Fruit fly (Drosophila melanogaster): ENCODE data around the gene CG7518.

Gene CG7518

dm6 chr3R:12974447-12974846, 23.4 kb upstream of the CG7518 start (continued):
- no peak for TF ChIP-seq sage (GFP tag; optimal IDR thresholded peaks at IDR 0.05)

DNA sequence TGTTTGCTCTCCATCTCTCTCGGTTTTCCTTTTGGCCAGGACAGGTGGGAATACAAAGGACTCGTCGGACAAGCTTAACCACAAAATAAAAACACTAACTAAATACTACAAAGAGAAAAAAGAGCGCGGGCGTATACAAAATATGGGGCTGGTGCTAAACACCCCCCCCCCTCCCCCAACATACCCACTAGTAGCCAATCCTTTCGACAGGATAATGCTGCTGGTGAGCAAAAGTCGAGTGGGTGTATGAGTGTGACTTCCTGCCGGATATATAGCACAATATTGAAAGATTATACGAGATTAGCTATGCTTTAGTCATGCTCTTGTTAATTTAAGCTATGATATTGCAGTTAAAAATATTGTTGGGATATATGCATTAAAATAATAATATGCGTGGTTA, 22.7 kb upstream of the CG7518 start:
- TF ChIP-seq Dfd (GFP tag; optimal IDR thresholded peaks at IDR 0.05) (peak; percentile 95), Hr78 (GFP tag; optimal IDR thresholded peaks at IDR 0.05) (no peak)

dm6 chr3R:12977371-12978050, 20.4 kb upstream of the CG7518 start, which contains the start of the genes CG7381 and CG7091:
Gene CG7381, minus strand, starts transcription at chr3R:12977471.
Gene CG7091, plus strand, starts transcription at chr3R:12978000.
- TF ChIP-seq sage (GFP tag; optimal IDR thresholded peaks at IDR 0.05) = no peak
- no peak for TF ChIP-seq Rel (GFP tag; optimal IDR thresholded peaks at IDR 0.05)
- TF ChIP-seq Rel (tag; optimal IDR thresholded peaks at IDR 0.05) = no peak

DNA sequence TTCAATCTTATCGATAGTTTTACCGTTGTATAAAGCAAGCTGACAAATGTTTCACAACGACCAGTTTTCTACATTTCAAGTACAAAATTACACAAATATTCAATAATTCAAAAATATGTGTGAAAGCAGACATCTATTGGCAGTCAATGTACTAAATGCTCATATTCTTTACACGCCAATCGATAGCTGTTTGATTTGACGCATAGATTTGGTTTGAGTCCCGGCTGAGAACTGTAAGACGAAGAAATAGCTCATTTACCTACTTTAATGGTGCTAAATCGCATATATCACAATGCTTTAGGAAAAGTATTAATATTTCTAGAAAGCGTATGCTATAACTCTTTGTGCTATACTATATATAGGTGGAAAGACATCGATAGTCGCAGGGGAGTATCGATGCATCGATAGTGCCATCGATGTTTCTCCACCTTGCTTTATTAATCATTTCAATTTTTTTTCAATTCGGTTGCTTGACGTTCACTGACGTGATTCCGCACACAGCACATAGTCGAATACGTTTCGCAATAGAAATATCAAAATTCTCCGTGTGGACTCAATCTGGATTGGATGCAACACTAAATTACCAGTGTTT, 17.2 kb upstream of the CG7518 start, which contains the start of gene Paip2:
Gene Paip2 (plus strand): TSS at position 165 of the 592 bp plus-strand sequence.
- peak; percentile 51 for TF ChIP-seq brk (GFP tag; optimal IDR thresholded peaks at IDR 0.05)
- peak; percentile 19 for TF ChIP-seq Jra (GFP tag; optimal IDR thresholded peaks at IDR 0.05)
- TF ChIP-seq Rel (GFP tag; optimal IDR thresholded peaks at IDR 0.05) = no peak
- TF ChIP-seq Rel (tag; optimal IDR thresholded peaks at IDR 0.05) = peak; percentile 46
- TF ChIP-seq Dfd (GFP tag; optimal IDR thresholded peaks at IDR 0.05) = no peak
- TF ChIP-seq jim (GFP tag; optimal IDR thresholded peaks at IDR 0.05) = no peak
- no peak for TF ChIP-seq Hr83 (GFP tag; optimal IDR thresholded peaks at IDR 0.05; ENCODE audit: poor library complexity, severe bottlenecking)
- no peak for TF ChIP-seq Vsx2 (GFP tag; optimal IDR thresholded peaks at IDR 0.05; ENCODE audit: partially characterized antibody)
- TF ChIP-seq Hnf4 (GFP tag; optimal IDR thresholded peaks at IDR 0.05) = peak; percentile 32
- peak; percentile 24 for TF ChIP-seq tai (GFP tag; optimal IDR thresholded peaks at IDR 0.05)
- no peak for TF ChIP-seq dsf (GFP tag; optimal IDR thresholded peaks at IDR 0.05; ENCODE audit: borderline replicate concordance)
- TF ChIP-seq Abd-B (GFP tag; optimal IDR thresholded peaks at IDR 0.05) = no peak
- TF ChIP-seq h (GFP tag; optimal IDR thresholded peaks at IDR 0.05) = peak; percentile 26
- peak; percentile 20 for TF ChIP-seq psq (GFP tag; optimal IDR thresholded peaks at IDR 0.05)
- TF ChIP-seq Sp1 (GFP tag; optimal IDR thresholded peaks at IDR 0.05) = peak; percentile 0
- TF ChIP-seq Myc (optimal IDR thresholded peaks at IDR 0.05) = peak; percentile 26
- TF ChIP-seq rgr (GFP tag; optimal IDR thresholded peaks at IDR 0.05) = peak; percentile 14

DNA sequence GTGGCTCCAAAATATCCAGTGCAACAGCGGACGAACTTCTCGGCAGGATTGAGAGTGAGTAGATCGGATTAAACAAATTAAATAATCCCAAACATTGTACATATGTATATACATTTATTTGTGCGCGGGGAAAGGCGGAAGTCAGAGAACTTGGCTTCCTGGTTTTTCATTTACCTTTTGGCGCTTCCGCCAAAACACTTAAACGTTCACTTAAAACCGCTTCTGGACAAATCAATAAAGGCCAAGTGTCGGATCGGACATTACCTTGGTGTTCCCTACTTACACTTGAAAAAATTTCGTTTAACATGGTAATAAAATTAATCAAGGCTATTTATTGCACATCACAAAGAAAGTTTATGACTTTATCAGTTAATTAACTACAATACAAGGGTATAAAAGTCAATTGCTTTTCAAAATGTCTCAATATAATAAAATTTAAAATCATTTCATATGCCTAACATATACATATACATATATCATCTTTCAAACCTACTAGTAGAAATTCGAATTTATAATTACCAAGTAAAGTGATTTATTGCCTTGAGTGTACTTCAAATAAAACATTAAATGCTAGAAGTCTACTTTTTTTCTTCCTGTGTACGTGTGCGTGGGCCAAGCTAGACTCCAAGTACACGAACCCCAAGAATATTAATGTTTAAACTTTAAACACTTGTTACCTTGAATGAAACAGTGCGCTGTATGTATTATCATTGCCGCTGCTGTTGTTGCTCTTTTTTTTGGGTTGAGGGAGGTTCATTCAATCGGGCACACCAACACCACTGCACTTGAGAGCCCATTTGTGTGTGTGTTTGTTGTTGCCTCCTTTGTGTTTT, 16.3 kb upstream of the CG7518 start:
- TF ChIP-seq ey (GFP tag; optimal IDR thresholded peaks at IDR 0.05) (peak; percentile 22), Hr78 (GFP tag; optimal IDR thresholded peaks at IDR 0.05) (no peak), dl (GFP tag; optimal IDR thresholded peaks at IDR 0.05; ENCODE audit: insufficient read depth in 1 of 2, partially characterized antibody in 2 of 2) (no peak), Myc (optimal IDR thresholded peaks at IDR 0.05) (no peak), Vsx2 (GFP tag; optimal IDR thresholded peaks at IDR 0.05; ENCODE audit: partially characterized antibody) (no peak), Jra (GFP tag; optimal IDR thresholded peaks at IDR 0.05) (no peak), GATAd (GFP tag; optimal IDR thresholded peaks at IDR 0.05) (no peak), jim (GFP tag; optimal IDR thresholded peaks at IDR 0.05) (peak; percentile 64), psq (GFP tag; optimal IDR thresholded peaks at IDR 0.05) (peak; percentile 18), CrebA (GFP tag; optimal IDR thresholded peaks at IDR 0.05; ENCODE audit: borderline replicate concordance) (no peak), HLH106 (tag; optimal IDR thresholded peaks at IDR 0.05) (peak; percentile 69), N (GFP tag; optimal IDR thresholded peaks at IDR 0.05) (peak; percentile 33), sv (GFP tag; optimal IDR thresholded peaks at IDR 0.05) (peak; percentile 33), brk (GFP tag; optimal IDR thresholded peaks at IDR 0.05) (peak; percentile 37), Dfd (GFP tag; optimal IDR thresholded peaks at IDR 0.05) (no peak), CG32264 (GFP tag; optimal IDR thresholded peaks at IDR 0.05) (peak; percentile 27), foxo (GFP tag; optimal IDR thresholded peaks at IDR 0.05) (peak in 1 of 2 experiments; percentile 72), dsf (GFP tag; optimal IDR thresholded peaks at IDR 0.05; ENCODE audit: borderline replicate concordance) (no peak), OdsH (GFP tag; optimal IDR thresholded peaks at IDR 0.05) (no peak), tai (GFP tag; optimal IDR thresholded peaks at IDR 0.05) (no peak), sage (GFP tag; optimal IDR thresholded peaks at IDR 0.05) (no peak), Mio (GFP tag; optimal IDR thresholded peaks at IDR 0.05) (no peak), rgr (GFP tag; optimal IDR thresholded peaks at IDR 0.05) (peak; percentile 46), Hr83 (GFP tag; optimal IDR thresholded peaks at IDR 0.05; ENCODE audit: poor library complexity, severe bottlenecking) (peak; percentile 36), br (GFP tag; optimal IDR thresholded peaks at IDR 0.05) (no peak), Hnf4 (GFP tag; optimal IDR thresholded peaks at IDR 0.05) (no peak), CG9705 (GFP tag; optimal IDR thresholded peaks at IDR 0.05) (peak; percentile 31), Sp1 (GFP tag; optimal IDR thresholded peaks at IDR 0.05) (peak; percentile 74), Rel (GFP tag; optimal IDR thresholded peaks at IDR 0.05) (no peak), Rel (tag; optimal IDR thresholded peaks at IDR 0.05) (no peak), Abd-B (GFP tag; optimal IDR thresholded peaks at IDR 0.05) (no peak), h (GFP tag; optimal IDR thresholded peaks at IDR 0.05) (peak; percentile 40), dmrt93B (GFP tag; optimal IDR thresholded peaks at IDR 0.05) (peak; percentile 28), pan (optimal IDR thresholded peaks at IDR 0.05) (no peak), usp (GFP tag; optimal IDR thresholded peaks at IDR 0.05) (no peak)
